Worm (Caenorhabditis elegans): ENCODE data around the gene octr-1.
A peak's percentile ranks its signal among the peaks of the same experiment; 100 is the strongest.

The octr-1 gene

DNA sequence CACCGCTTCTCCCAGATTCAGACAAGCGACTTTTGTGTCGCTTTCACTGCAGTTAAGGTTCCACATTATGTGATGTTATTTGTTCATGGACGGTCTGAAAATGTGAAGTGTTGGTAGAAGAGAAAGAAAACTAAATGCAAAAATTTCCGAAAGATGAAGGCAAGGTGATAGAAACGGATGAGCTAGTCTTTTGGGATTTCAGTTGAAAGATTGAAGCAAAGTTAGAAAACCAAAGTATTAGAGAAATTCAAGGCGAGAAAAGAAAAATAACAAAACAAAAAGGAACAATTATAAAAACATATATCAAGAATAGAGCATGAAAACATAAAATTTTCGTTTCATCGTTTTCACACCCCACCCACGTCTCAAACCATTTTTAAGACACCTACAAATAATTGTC, at the start of gene octr-1:
TSS of gene octr-1 (minus strand) at position 101 of the 400 bp plus-strand sequence.
- no peak for TF ChIP-seq nhr-129 (tag; optimal IDR thresholded peaks at IDR 0.05)
- no peak for TF ChIP-seq nhr-25 (tag; optimal IDR thresholded peaks at IDR 0.05)
- no peak for TF ChIP-seq unc-39 (tag; optimal IDR thresholded peaks at IDR 0.05)
- no peak for TF ChIP-seq skn-1 (tag; optimal IDR thresholded peaks at IDR 0.05)
- no peak for TF ChIP-seq ZK546.5 (tag; optimal IDR thresholded peaks at IDR 0.05)
- no peak for TF ChIP-seq nhr-237 (tag; optimal IDR thresholded peaks at IDR 0.05)
- no peak for TF ChIP-seq F13H6.1 (tag; optimal IDR thresholded peaks at IDR 0.05)
- TF ChIP-seq C34F6.9 (tag; optimal IDR thresholded peaks at IDR 0.05): no peak
- no peak for TF ChIP-seq lin-11 (tag; optimal IDR thresholded peaks at IDR 0.05)
- no peak for TF ChIP-seq ceh-16 (tag; optimal IDR thresholded peaks at IDR 0.05)
- no peak for TF ChIP-seq unc-62 (GFP tag; optimal IDR thresholded peaks at IDR 0.05)
- no peak for TF ChIP-seq ceh-82 (tag; optimal IDR thresholded peaks at IDR 0.05)
- no peak for TF ChIP-seq lsy-2 (tag; optimal IDR thresholded peaks at IDR 0.05)
- no peak for TF ChIP-seq lin-39 (tag; optimal IDR thresholded peaks at IDR 0.05)
- no peak for TF ChIP-seq elt-3 (tag; optimal IDR thresholded peaks at IDR 0.05)
- TF ChIP-seq Y55F3AM.14 (GFP tag; optimal IDR thresholded peaks at IDR 0.05): no peak

- TF ChIP-seq crh-2 (tag; optimal IDR thresholded peaks at IDR 0.05): peak; percentile 10
- TF ChIP-seq sem-4 (tag; optimal IDR thresholded peaks at IDR 0.05): no peak
- TF ChIP-seq zag-1 (tag; optimal IDR thresholded peaks at IDR 0.05): no peak
- no peak for TF ChIP-seq dmd-4 (tag; optimal IDR thresholded peaks at IDR 0.05)
- TF ChIP-seq F13H6.1 (tag; optimal IDR thresholded peaks at IDR 0.05): peak; percentile 42
- no peak for TF ChIP-seq sma-3 (GFP tag; optimal IDR thresholded peaks at IDR 0.05)
- TF ChIP-seq blmp-1 (tag; optimal IDR thresholded peaks at IDR 0.05; ENCODE audit: insufficient read depth): peak; percentile 3
- peak; percentile 5 for TF ChIP-seq fos-1 (tag; optimal IDR thresholded peaks at IDR 0.05)
- TF ChIP-seq nhr-237 (tag; optimal IDR thresholded peaks at IDR 0.05): no peak
- TF ChIP-seq nhr-129 (tag; optimal IDR thresholded peaks at IDR 0.05): peak; percentile 40
- no peak for TF ChIP-seq ceh-82 (tag; optimal IDR thresholded peaks at IDR 0.05)
- TF ChIP-seq nhr-25 (tag; optimal IDR thresholded peaks at IDR 0.05): peak; percentile 89
- no peak for TF ChIP-seq aly-2 (tag; optimal IDR thresholded peaks at IDR 0.05)
- TF ChIP-seq sma-9 (GFP tag; optimal IDR thresholded peaks at IDR 0.05): peak; percentile 1
- TF ChIP-seq sma-9 (tag; optimal IDR thresholded peaks at IDR 0.05): no peak
Observed at ce11 chrX:5659614-5660013, 48.6 kb upstream of the octr-1 start, which contains the start of gene T22B7.22. Gene T22B7.22 (plus strand): TSS chrX:5659967.

DNA sequence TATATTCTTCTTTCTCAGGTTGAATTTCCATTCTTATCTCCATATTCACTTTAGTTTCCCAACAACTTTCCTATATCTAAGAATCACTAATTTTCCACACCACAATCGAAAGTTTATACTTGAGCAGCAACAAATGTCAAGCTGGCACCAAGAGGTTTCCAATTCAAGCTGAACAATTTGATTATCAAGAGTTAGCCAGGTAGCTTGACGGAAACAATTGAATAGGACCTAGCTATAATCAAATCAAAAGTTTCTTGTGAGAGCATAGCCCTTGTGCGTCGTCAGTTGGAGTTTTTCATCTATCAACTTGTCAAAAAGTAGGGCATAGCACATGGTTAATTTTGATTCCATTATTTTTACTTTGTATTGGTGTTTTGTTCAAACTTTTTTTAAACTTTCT, 44.5 kb upstream of the octr-1 start:
- TF ChIP-seq ceh-16 (tag; optimal IDR thresholded peaks at IDR 0.05) (no peak), lin-13 (GFP tag; optimal IDR thresholded peaks at IDR 0.05) (no peak), mbf-1 (tag; optimal IDR thresholded peaks at IDR 0.05) (no peak), nhr-21 (tag; optimal IDR thresholded peaks at IDR 0.05) (no peak), unc-39 (tag; optimal IDR thresholded peaks at IDR 0.05) (no peak), nhr-11 (tag; optimal IDR thresholded peaks at IDR 0.05) (no peak), unc-55 (GFP tag; optimal IDR thresholded peaks at IDR 0.05) (no peak), F13H6.1 (tag; optimal IDR thresholded peaks at IDR 0.05) (no peak), elt-1 (tag; optimal IDR thresholded peaks at IDR 0.05) (no peak), nhr-237 (tag; optimal IDR thresholded peaks at IDR 0.05) (no peak), skn-1 (tag; optimal IDR thresholded peaks at IDR 0.05) (no peak), lin-11 (tag; optimal IDR thresholded peaks at IDR 0.05) (no peak), lsy-2 (tag; optimal IDR thresholded peaks at IDR 0.05) (no peak), snpc-4 (tag; optimal IDR thresholded peaks at IDR 0.05) (no peak)

ce11 chrX:5653813-5654212, 42.8 kb upstream of the octr-1 start, which contains the start of gene T22B7.7:
Gene T22B7.7 (minus strand): TSS chrX:5654074.
- TF ChIP-seq lsy-2 (tag; optimal IDR thresholded peaks at IDR 0.05) (peak in 1 of 2 experiments; percentile 25), fos-1 (tag; optimal IDR thresholded peaks at IDR 0.05) (peak; percentile 19), zag-1 (tag; optimal IDR thresholded peaks at IDR 0.05) (no peak), egl-27 (tag; optimal IDR thresholded peaks at IDR 0.05) (peak; percentile 25), sem-4 (tag; optimal IDR thresholded peaks at IDR 0.05) (peak; percentile 53), F13H6.1 (tag; optimal IDR thresholded peaks at IDR 0.05) (peak; percentile 67), Y55F3AM.14 (GFP tag; optimal IDR thresholded peaks at IDR 0.05) (peak; percentile 71), sma-9 (GFP tag; optimal IDR thresholded peaks at IDR 0.05) (peak; percentile 47), sma-9 (tag; optimal IDR thresholded peaks at IDR 0.05) (no peak), skn-1 (tag; optimal IDR thresholded peaks at IDR 0.05) (no peak), mab-5 (tag; optimal IDR thresholded peaks at IDR 0.05) (no peak)
